Worm (Caenorhabditis elegans) whole organism, L3 larva: ENCODE measurements around the gene F32D8.4.
A peak's percentile ranks its signal among the peaks of the same experiment; 100 is the strongest.

Experiments used
- aly-2 ChIP-seq: fragments of 150-350 bp; optimal IDR thresholded peaks from 2 replicates; lab custom pipeline; 2014; ENCODE audit warnings: missing biosample characterization, missing genetic modification characterization
- ama-1 ChIP-seq: fragments of 150-350 bp; optimal IDR thresholded peaks from 2 replicates; lab custom pipeline; 2018
- mdl-1 ChIP-seq: fragments of 150-350 bp; optimal IDR thresholded peaks from 2 replicates; lab custom pipeline; 2014; ENCODE audit warnings: missing biosample characterization, missing genetic modification characterization
- nhr-67 ChIP-seq: fragments of 150-350 bp; optimal IDR thresholded peaks from 2 replicates; lab custom pipeline; 2014; ENCODE audit warnings: missing biosample characterization, missing genetic modification characterization
- pha-4 ChIP-seq: fragments of 150-350 bp; optimal IDR thresholded peaks from 2 replicates; lab custom pipeline; 2014; ENCODE audit warnings: missing biosample characterization, missing genetic modification reagents, missing genetic modification characterization
- skn-1 ChIP-seq: fragments of 150-350 bp; optimal IDR thresholded peaks from 2 replicates; lab custom pipeline; 2014; ENCODE audit warnings: missing biosample characterization, missing genetic modification characterization
- unc-62 ChIP-seq: fragments of 150-350 bp; sonication (generic microtip); optimal IDR thresholded peaks from 4 replicates; lab custom pipeline; 2014; ENCODE audit warnings: missing biosample characterization, missing genetic modification reagents, missing genetic modification characterization

- TF ChIP-seq pha-4 (tag; lab: Kevin White, UChicago) (peak; percentile 51), unc-62 (GFP tag; lab: Kevin White, UChicago) (no peak), ama-1 (no peak), nhr-67 (tag; lab: Kevin White, UChicago) (no peak), skn-1 (tag; lab: Kevin White, UChicago) (no peak), aly-2 (tag; lab: Kevin White, UChicago) (no peak), mdl-1 (tag; lab: Kevin White, UChicago) (no peak)
Measured at ce11 chrV:10877808-10878600, 15.4 kb downstream of the F32D8.4 start.
